Worm (Caenorhabditis elegans) whole organism, L1 larva: ENCODE measurements around the gene bcas-2.
A peak's percentile ranks its signal among the peaks of the same experiment; 100 is the strongest.

Experiments used
- F16B12.6 ChIP-seq: fragments of 150-350 bp; optimal IDR thresholded peaks from 2 replicates; lab custom pipeline; 2014; ENCODE audit warnings: missing biosample characterization, missing genetic modification characterization
- aly-2 ChIP-seq: fragments of 150-350 bp; optimal IDR thresholded peaks from 2 replicates; lab custom pipeline; 2014; ENCODE audit warnings: missing biosample characterization, missing genetic modification characterization
- ama-1 ChIP-seq: fragments of 150-350 bp; optimal IDR thresholded peaks from 2 replicates; lab custom pipeline; 2014
- blmp-1 ChIP-seq: fragments of 150-350 bp; optimal IDR thresholded peaks from 2 replicates; lab custom pipeline; 2014; ENCODE audit warnings: missing biosample characterization, missing genetic modification characterization
- ceh-8 ChIP-seq: fragments of 200-800 bp; sonication (Bioruptor generic); optimal IDR thresholded peaks from 2 replicates; lab custom pipeline; 2018; ENCODE audit warnings: mild to moderate bottlenecking, missing genetic modification characterization, moderate library complexity, missing compliant biosample characterization
- ceh-82 ChIP-seq, 3 experiments: fragments of 150-350 bp in 1 of 3; sonication (generic microtip) in 2 of 3; optimal IDR thresholded peaks; 2 replicates each; lab custom pipeline; 2014 to 2017; ENCODE audit warnings: missing biosample characterization in 3 of 3, missing genetic modification characterization in 3 of 3
- ceh-90 ChIP-seq: sonication (generic microtip); optimal IDR thresholded peaks from 2 replicates; lab custom pipeline; 2016; ENCODE audit warnings: missing genetic modification characterization, missing compliant biosample characterization
- ces-1 ChIP-seq: fragments of 150-350 bp; optimal IDR thresholded peaks from 2 replicates; lab custom pipeline; 2014; ENCODE audit warnings: missing biosample characterization, missing genetic modification reagents, missing genetic modification characterization
- efl-1 ChIP-seq, 4 experiments: fragments of 150-350 bp; optimal IDR thresholded peaks in 3 of 4; peaks in 1 of 4; 1 replicate in 1 of 4; 2 replicates in 3 of 4; lab custom pipeline; 2014; ENCODE audit warnings: missing biosample characterization in 2 of 4, missing genetic modification characterization in 2 of 4, missing genetic modification reagents in 2 of 4
- efl-3 ChIP-seq: fragments of 200-800 bp; sonication (Bioruptor generic); optimal IDR thresholded peaks from 2 replicates; lab custom pipeline; 2018; ENCODE audit warnings: mild to moderate bottlenecking, missing genetic modification characterization, missing compliant biosample characterization
- egl-13 ChIP-seq: sonication (generic microtip); optimal IDR thresholded peaks from 2 replicates; lab custom pipeline; 2016; ENCODE audit warnings: missing genotype, missing genetic modification reagents, missing genetic modification characterization, missing compliant biosample characterization
- fkh-8 ChIP-seq: sonication (generic microtip); optimal IDR thresholded peaks from 2 replicates; lab custom pipeline; 2016; ENCODE audit warnings: mild to moderate bottlenecking, missing genetic modification characterization, missing compliant biosample characterization
- fos-1 ChIP-seq: fragments of 150-350 bp; optimal IDR thresholded peaks from 2 replicates; lab custom pipeline; 2014; ENCODE audit warnings: missing biosample characterization, missing genetic modification characterization
- grh-1 ChIP-seq: fragments of 200-800 bp; sonication (Bioruptor generic); IDR thresholded peaks from 2 replicates; pipeline ENCODE4 v1.3.6; 2022; ENCODE audit warnings: missing genetic modification reagents, missing genetic modification characterization, missing compliant biosample characterization
- hlh-17 ChIP-seq: fragments of 200-800 bp; sonication (Bioruptor generic); optimal IDR thresholded peaks from 2 replicates; lab custom pipeline; 2018; ENCODE audit warnings: missing genetic modification characterization, mild to moderate bottlenecking, missing compliant biosample characterization, moderate library complexity, borderline replicate concordance
- hlh-4 ChIP-seq: sonication (generic microtip); optimal IDR thresholded peaks from 2 replicates; lab custom pipeline; 2016; ENCODE audit warnings: mild to moderate bottlenecking, missing genetic modification characterization, missing compliant biosample characterization
- irx-1 ChIP-seq: sonication (generic microtip); optimal IDR thresholded peaks from 2 replicates; lab custom pipeline; 2016; ENCODE audit warnings: missing genetic modification characterization, missing compliant biosample characterization
- isw-1 ChIP-seq: fragments of 200-800 bp; sonication (Bioruptor generic); IDR thresholded peaks from 2 replicates; pipeline ENCODE4 v1.3.6; 2022; ENCODE audit warnings: missing genetic modification characterization, missing compliant biosample characterization
- jun-1 ChIP-seq: fragments of 150-350 bp; optimal IDR thresholded peaks from 2 replicates; lab custom pipeline; 2014; ENCODE audit warnings: missing biosample characterization, missing genetic modification reagents, missing genetic modification characterization
- lin-15B ChIP-seq: fragments of 150-350 bp; sonication (generic microtip); optimal IDR thresholded peaks from 3 replicates; lab custom pipeline; 2014; ENCODE audit warnings: missing biosample characterization, missing genetic modification characterization
- lir-3 ChIP-seq: sonication (generic microtip); optimal IDR thresholded peaks from 2 replicates; lab custom pipeline; 2016; ENCODE audit warnings: mild to moderate bottlenecking, missing genetic modification characterization, moderate library complexity, missing compliant biosample characterization; ENCODE audit not compliant: poor library complexity
- nhr-11 ChIP-seq: fragments of 150-350 bp; optimal IDR thresholded peaks from 2 replicates; lab custom pipeline; 2014; ENCODE audit warnings: missing biosample characterization, missing genetic modification characterization
- nhr-20 ChIP-seq: sonication (generic microtip); optimal IDR thresholded peaks from 2 replicates; lab custom pipeline; 2016; ENCODE audit warnings: mild to moderate bottlenecking, missing genetic modification characterization, missing compliant biosample characterization
- nhr-28 ChIP-seq: fragments of 150-350 bp; optimal IDR thresholded peaks from 2 replicates; lab custom pipeline; 2014; ENCODE audit warnings: missing biosample characterization, missing genetic modification characterization
- nhr-47 ChIP-seq: sonication (generic microtip); optimal IDR thresholded peaks from 2 replicates; lab custom pipeline; 2016; ENCODE audit warnings: mild to moderate bottlenecking, missing genetic modification characterization, moderate library complexity, missing compliant biosample characterization
- nhr-71 ChIP-seq: sonication (generic microtip); optimal IDR thresholded peaks from 2 replicates; lab custom pipeline; 2016; ENCODE audit warnings: mild to moderate bottlenecking, missing genetic modification characterization, moderate library complexity, missing compliant biosample characterization
- nhr-77 ChIP-seq: fragments of 150-350 bp; optimal IDR thresholded peaks from 2 replicates; lab custom pipeline; 2014; ENCODE audit warnings: missing biosample characterization, missing genetic modification characterization
- nhr-84 ChIP-seq: sonication (generic microtip); optimal IDR thresholded peaks from 2 replicates; lab custom pipeline; 2017; ENCODE audit warnings: missing biosample characterization, missing genetic modification characterization
- nhr-90 ChIP-seq: sonication (generic microtip); optimal IDR thresholded peaks from 2 replicates; lab custom pipeline; 2016; ENCODE audit warnings: mild to moderate bottlenecking, missing genetic modification characterization, missing compliant biosample characterization; ENCODE audit not compliant: poor library complexity
- pqm-1 ChIP-seq: sonication (generic microtip); optimal IDR thresholded peaks from 3 replicates; lab custom pipeline; 2017; ENCODE audit warnings: missing biosample characterization, missing genetic modification characterization
- rnt-1 ChIP-seq: sonication (generic microtip); optimal IDR thresholded peaks from 2 replicates; lab custom pipeline; 2016; ENCODE audit warnings: mild to moderate bottlenecking, missing genetic modification characterization, moderate library complexity, missing compliant biosample characterization
- skn-1 ChIP-seq: fragments of 150-350 bp; optimal IDR thresholded peaks from 2 replicates; lab custom pipeline; 2014; ENCODE audit warnings: missing biosample characterization, missing genetic modification characterization
- snpc-4 ChIP-seq: fragments of 150-350 bp; optimal IDR thresholded peaks from 2 replicates; lab custom pipeline; 2014; ENCODE audit warnings: missing biosample characterization, missing genetic modification characterization
- sox-4 ChIP-seq: sonication (generic microtip); optimal IDR thresholded peaks from 2 replicates; lab custom pipeline; 2016; ENCODE audit warnings: missing genetic modification characterization, missing compliant biosample characterization
- swsn-7 ChIP-seq: sonication (generic microtip); optimal IDR thresholded peaks from 2 replicates; lab custom pipeline; 2016; ENCODE audit warnings: missing genetic modification characterization, missing compliant biosample characterization
- tlp-1 ChIP-seq: fragments of 150-350 bp; optimal IDR thresholded peaks from 2 replicates; lab custom pipeline; 2014; ENCODE audit warnings: missing biosample characterization, missing genetic modification characterization
- unc-130 ChIP-seq: fragments of 150-350 bp; optimal IDR thresholded peaks from 2 replicates; lab custom pipeline; 2017; ENCODE audit warnings: missing biosample characterization, missing genetic modification characterization, inconsistent platforms
- unc-62 ChIP-seq: fragments of 150-350 bp; optimal IDR thresholded peaks from 2 replicates; lab custom pipeline; 2014; ENCODE audit warnings: missing biosample characterization, missing genetic modification reagents, missing genetic modification characterization
- unc-86 ChIP-seq: sonication (generic microtip); optimal IDR thresholded peaks from 2 replicates; lab custom pipeline; 2016; ENCODE audit warnings: missing genetic modification characterization, missing compliant biosample characterization
- vab-15 ChIP-seq: sonication (generic microtip); optimal IDR thresholded peaks from 2 replicates; lab custom pipeline; 2017; ENCODE audit warnings: missing genotype, mild to moderate bottlenecking, missing genetic modification characterization, missing compliant biosample characterization
- ztf-11 ChIP-seq, 2 experiments: sonication (generic microtip); optimal IDR thresholded peaks; 2 replicates each; lab custom pipeline; 2016 to 2017; ENCODE audit warnings: missing genetic modification characterization in 2 of 2, missing biosample characterization in 1 of 2, missing compliant biosample characterization in 1 of 2

Gene bcas-2

ce11 chrIII:6198378-6199234 is 47.0 kb downstream of the bcas-2 start, which contains the start of the genes C23G10.7 and rpn-2 (continued):
- no peak for TF ChIP-seq ztf-11 (tag; optimal IDR thresholded peaks at IDR 0.05; lab: Kevin White, UChicago)
- no peak for TF ChIP-seq vab-15 (tag; lab: Kevin White, UChicago)
- TF ChIP-seq snpc-4 (tag; lab: Kevin White, UChicago): peak; percentile 31
- TF ChIP-seq nhr-77 (tag; lab: Kevin White, UChicago): peak; percentile 47
- no peak for TF ChIP-seq ceh-90 (tag; lab: Kevin White, UChicago)
- peak; percentile 29 for TF ChIP-seq jun-1
- peak; percentile 52 for TF ChIP-seq F16B12.6
- TF ChIP-seq skn-1 (tag; lab: Kevin White, UChicago): peak; percentile 98
- TF ChIP-seq nhr-11 (tag; lab: Kevin White, UChicago): no peak
- peak; percentile 1 for TF ChIP-seq lir-3
- no peak for TF ChIP-seq unc-62 (GFP tag; lab: Kevin White, UChicago)
- TF ChIP-seq nhr-90 (tag; lab: Kevin White, UChicago): peak; percentile 62
- TF ChIP-seq egl-13 (tag; lab: Kevin White, UChicago): peak; percentile 9
- peak; percentile 89 for TF ChIP-seq rnt-1 (tag; lab: Kevin White, UChicago)
- TF ChIP-seq nhr-84 (tag; lab: Kevin White, UChicago): no peak
- peak; percentile 62 to 68 (median 63) for TF ChIP-seq ceh-82 (tag; optimal IDR thresholded peaks at IDR 0.05; lab: Kevin White, UChicago)
- no peak for TF ChIP-seq efl-3 (GFP tag; lab: Kevin White, UChicago)
- no peak for TF ChIP-seq unc-130
- no peak for TF ChIP-seq hlh-4 (tag; lab: Kevin White, UChicago)
- no peak for TF ChIP-seq lin-15B (tag; lab: Kevin White, UChicago)
- no peak for TF ChIP-seq ceh-8 (GFP tag; lab: Kevin White, UChicago)
- peak; percentile 72 for TF ChIP-seq nhr-20 (tag; lab: Kevin White, UChicago)
- peak; percentile 61 for TF ChIP-seq unc-86 (tag; lab: Kevin White, UChicago)
- TF ChIP-seq swsn-7 (tag; lab: Kevin White, UChicago): peak; percentile 74
- peak; percentile 49 for TF ChIP-seq irx-1 (tag; lab: Kevin White, UChicago)
- TF ChIP-seq nhr-47: peak; percentile 80
- TF ChIP-seq nhr-71 (tag; lab: Kevin White, UChicago): peak; percentile 84
- peak; percentile 8; the same call in 1 of the 2 replicates for TF ChIP-seq grh-1 (GFP tag; lab: Robert Waterston, UW)
- TF ChIP-seq pqm-1 (tag; lab: Kevin White, UChicago): no peak
- no peak for TF ChIP-seq nhr-28 (tag; lab: Kevin White, UChicago)
- peak; percentile 74 to 79 for TF ChIP-seq efl-1 (optimal IDR thresholded peaks at IDR 0.05; lab: Kevin White, UChicago)
- TF ChIP-seq efl-1 (GFP tag; optimal IDR thresholded peaks at IDR 0.05 in 1 of 2; lab: Kevin White, UChicago): peak; percentile 72 to 97
- no peak for TF ChIP-seq sox-4
- peak; percentile 63 for TF ChIP-seq isw-1 (GFP tag; lab: Robert Waterston, UW)
- no peak for TF ChIP-seq aly-2 (tag; lab: Kevin White, UChicago)
- TF ChIP-seq hlh-17 (GFP tag; lab: Kevin White, UChicago): no peak
- TF ChIP-seq fos-1 (tag; lab: Kevin White, UChicago): peak; percentile 32
- no peak for TF ChIP-seq tlp-1 (tag; lab: Kevin White, UChicago)
- peak; percentile 44 for TF ChIP-seq fkh-8 (tag; lab: Kevin White, UChicago)
- TF ChIP-seq blmp-1 (tag; lab: Kevin White, UChicago): peak; percentile 52
- no peak for TF ChIP-seq ces-1
- peak; percentile 14 for TF ChIP-seq ama-1 (lab: Kevin White, UChicago)
